Worm (Caenorhabditis elegans) whole organism, young adult: ENCODE results near the gene T01G5.8.

Experiments
- C17E4.6 ChIP-seq: fragments of 200-800 bp; sonication (Bioruptor generic); IDR thresholded peaks from 2 replicates; pipeline ENCODE4 v1.3.6; 2022; ENCODE audit warnings: missing genetic modification reagents, missing genetic modification characterization, missing compliant biosample characterization
- T26A5.8 ChIP-seq: sonication (generic microtip); optimal IDR thresholded peaks from 2 replicates; lab custom pipeline; 2016; ENCODE audit warnings: missing genetic modification characterization, missing compliant biosample characterization
- Y53G8AR.9 ChIP-seq: fragments of 200-800 bp; sonication (Bioruptor generic); conservative IDR thresholded peaks from 2 replicates; pipeline ENCODE4 v1.3.6; 2022; ENCODE audit warnings: missing genetic modification reagents, missing genetic modification characterization, missing compliant biosample characterization
- Y67H2A.10 ChIP-seq: fragments of 200-800 bp; sonication (Bioruptor generic); conservative IDR thresholded peaks from 2 replicates; pipeline ENCODE4 v1.3.6; 2022; ENCODE audit warnings: missing genetic modification reagents, missing genetic modification characterization, missing compliant biosample characterization
- ZK185.1 ChIP-seq: sonication (generic microtip); optimal IDR thresholded peaks from 2 replicates; lab custom pipeline; 2016; ENCODE audit warnings: mild to moderate bottlenecking, missing genetic modification characterization, missing compliant biosample characterization; ENCODE audit not compliant: poor library complexity, severe bottlenecking
- ama-1 ChIP-seq, 3 experiments: fragments of 150-350 bp in 1 of 3; sonication (generic microtip) in 2 of 3; optimal IDR thresholded peaks; 2 replicates each; lab custom pipeline; 2014 to 2018; ENCODE audit warnings: missing biosample characterization in 2 of 3, missing genetic modification characterization in 2 of 3, missing genetic modification reagents in 2 of 3
- attf-5 ChIP-seq: fragments of 200-800 bp; sonication (Bioruptor generic); optimal IDR thresholded peaks from 2 replicates; lab custom pipeline; 2018; ENCODE audit warnings: mild to moderate bottlenecking, missing genetic modification characterization, missing compliant biosample characterization
- ccch-3 ChIP-seq: fragments of 200-800 bp; sonication (Bioruptor generic); optimal IDR thresholded peaks from 2 replicates; lab custom pipeline; 2018; ENCODE audit warnings: mild to moderate bottlenecking, missing genetic modification characterization, missing compliant biosample characterization
- ceh-100 ChIP-seq: fragments of 200-800 bp; sonication (Bioruptor generic); IDR thresholded peaks from 2 replicates; pipeline ENCODE4 v1.3.6; 2022; ENCODE audit warnings: missing genetic modification reagents, missing genetic modification characterization, missing compliant biosample characterization
- ceh-40 ChIP-seq: fragments of 200-800 bp; sonication (Bioruptor generic); IDR thresholded peaks from 2 replicates; pipeline ENCODE4 v1.3.6; 2022; ENCODE audit warnings: missing genetic modification characterization, missing compliant biosample characterization
- ceh-58 ChIP-seq: fragments of 200-800 bp; sonication (Bioruptor generic); IDR thresholded peaks from 2 replicates; pipeline ENCODE4 v1.3.6; 2022; ENCODE audit warnings: missing genetic modification characterization, missing compliant biosample characterization
- efl-1 ChIP-seq: fragments of 150-350 bp; optimal IDR thresholded peaks from 2 replicates; lab custom pipeline; 2014; ENCODE audit warnings: missing biosample characterization, missing genetic modification reagents, missing genetic modification characterization
- egl-44 ChIP-seq: fragments of 200-800 bp; sonication (Bioruptor generic); IDR thresholded peaks from 2 replicates; pipeline ENCODE4 v1.3.6; 2022; ENCODE audit warnings: missing genetic modification reagents, missing genetic modification characterization, missing compliant biosample characterization
- ekl-4 ChIP-seq: fragments of 200-800 bp; sonication (Bioruptor generic); IDR thresholded peaks from 2 replicates; pipeline ENCODE4 v1.3.6; 2022; ENCODE audit warnings: missing genetic modification reagents, missing genetic modification characterization, missing compliant biosample characterization
- fkh-3 ChIP-seq: sonication (generic microtip); optimal IDR thresholded peaks from 2 replicates; lab custom pipeline; 2016; ENCODE audit warnings: mild to moderate bottlenecking, missing genetic modification characterization, missing compliant biosample characterization
- hrde-1 ChIP-seq: sonication (generic microtip); optimal IDR thresholded peaks from 2 replicates; lab custom pipeline; 2016; ENCODE audit warnings: missing genetic modification characterization, mild to moderate bottlenecking, missing compliant biosample characterization, moderate library complexity, missing genotype, missing genetic modification reagents, borderline replicate concordance
- hsf-1 ChIP-seq: fragments of 200-800 bp; sonication (Bioruptor generic); IDR thresholded peaks from 2 replicates; pipeline ENCODE4 v1.3.6; 2022; ENCODE audit warnings: missing genetic modification reagents, missing genetic modification characterization, missing compliant biosample characterization
- lag-1 ChIP-seq: fragments of 200-800 bp; sonication (Bioruptor generic); IDR thresholded peaks from 2 replicates; pipeline ENCODE4 v1.3.6; 2022; ENCODE audit warnings: missing genetic modification reagents, missing genetic modification characterization, missing compliant biosample characterization
- let-607 ChIP-seq, 2 experiments: fragments of 200-800 bp in 1 of 2; sonication (Bioruptor generic) in 1 of 2; sonication (generic microtip) in 1 of 2; optimal IDR thresholded peaks; 2 replicates each; lab custom pipeline; 2016 to 2018; ENCODE audit warnings: mild to moderate bottlenecking in 2 of 2, missing compliant biosample characterization in 2 of 2, missing genetic modification characterization in 2 of 2, moderate library complexity in 2 of 2, missing genotype in 1 of 2
- lin-35 ChIP-seq, 3 experiments: fragments of 150-350 bp in 2 of 3; sonication (generic microtip) in 1 of 3; optimal IDR thresholded peaks; 2 replicates each; lab custom pipeline; 2014 to 2018; ENCODE audit warnings: missing biosample characterization in 3 of 3, missing genetic modification characterization in 3 of 3, missing genetic modification reagents in 3 of 3
- lir-1 ChIP-seq: fragments of 200-800 bp; sonication (Bioruptor generic); conservative IDR thresholded peaks from 2 replicates; pipeline ENCODE4 v1.3.6; 2022; ENCODE audit warnings: missing genetic modification reagents, missing genetic modification characterization, missing compliant biosample characterization
- madf-8 ChIP-seq: fragments of 200-800 bp; sonication (Bioruptor generic); conservative IDR thresholded peaks from 2 replicates; pipeline ENCODE4 v1.3.6; 2022; ENCODE audit warnings: missing genetic modification reagents, missing genetic modification characterization, missing compliant biosample characterization
- nfya-1 ChIP-seq: sonication (generic microtip); optimal IDR thresholded peaks from 2 replicates; lab custom pipeline; 2017; ENCODE audit warnings: antibody characterized with exemption, missing compliant biosample characterization, missing genetic modification characterization, borderline replicate concordance; ENCODE audit not compliant: insufficient read depth
- rec-8 ChIP-seq, 2 experiments: sonication (generic microtip); optimal IDR thresholded peaks; 2 replicates each; lab custom pipeline; 2016; ENCODE audit warnings: mild to moderate bottlenecking in 2 of 2, missing genetic modification characterization in 2 of 2, missing genetic modification reagents in 2 of 2, missing genotype in 2 of 2, missing biosample characterization in 1 of 2, missing compliant biosample characterization in 1 of 2, moderate library complexity in 1 of 2
- repo-1 ChIP-seq: sonication (generic microtip); optimal IDR thresholded peaks from 2 replicates; lab custom pipeline; 2017; ENCODE audit warnings: mild to moderate bottlenecking, missing genetic modification characterization, missing compliant biosample characterization
- rpc-1 ChIP-seq, 2 experiments: fragments of 150-350 bp in 1 of 2; sonication (generic microtip) in 1 of 2; optimal IDR thresholded peaks; 2 replicates each; lab custom pipeline; 2014 to 2018; ENCODE audit warnings: missing biosample characterization in 1 of 2, missing genetic modification characterization in 1 of 2, missing genetic modification reagents in 1 of 2, missing genotype in 1 of 2
- sea-2 ChIP-seq: fragments of 200-800 bp; sonication (Bioruptor generic); IDR thresholded peaks from 2 replicates; pipeline ENCODE4 v1.3.6; 2022; ENCODE audit warnings: missing genetic modification characterization, missing compliant biosample characterization
- snpc-3.4 ChIP-seq: sonication (generic microtip); optimal IDR thresholded peaks from 2 replicates; lab custom pipeline; 2017; ENCODE audit warnings: missing genetic modification characterization, mild to moderate bottlenecking, missing compliant biosample characterization, antibody characterized with exemption, moderate library complexity, missing genotype, missing genetic modification reagents
- tbp1 ChIP-seq: fragments of 200-800 bp; sonication (Bioruptor generic); optimal IDR thresholded peaks from 2 replicates; lab custom pipeline; 2018; ENCODE audit warnings: mild to moderate bottlenecking, missing genetic modification characterization, missing compliant biosample characterization
- ztf-28 ChIP-seq: fragments of 200-800 bp; sonication (Bioruptor generic); IDR thresholded peaks from 2 replicates; pipeline ENCODE4 v1.3.6; 2022; ENCODE audit warnings: missing genetic modification reagents, missing genetic modification characterization, missing compliant biosample characterization

T01G5.8 gene

ce11 chrV:15127413-15127812 is 11.3 kb downstream of the T01G5.8 start, which contains the start of gene srj-27:
TSS of gene srj-27 (minus strand) at chrV:15127513.
- TF ChIP-seq efl-1 (GFP tag; lab: Kevin White, UChicago): no peak
- TF ChIP-seq ZK185.1 (tag; lab: Kevin White, UChicago): no peak
- no peak for TF ChIP-seq nfya-1 (tag; lab: Kevin White, UChicago)
- no peak for TF ChIP-seq lin-35 (GFP tag; optimal IDR thresholded peaks at IDR 0.05; lab: Kevin White, UChicago)
- TF ChIP-seq ccch-3: no peak
- no peak for TF ChIP-seq ceh-100
- TF ChIP-seq hrde-1 (tag; lab: Kevin White, UChicago): no peak
- no peak for TF ChIP-seq ceh-40 (GFP tag; lab: Robert Waterston, UW)
- TF ChIP-seq sea-2: no peak

ce11 chrV:15127955-15128354 is 11.9 kb downstream of the T01G5.8 start, which contains the start of gene srr-7:
TSS of gene srr-7 (plus strand) at chrV:15128255.
- TF ChIP-seq rec-8 (tag; optimal IDR thresholded peaks at IDR 0.05; lab: Kevin White, UChicago) (no peak), ztf-28 (GFP tag; lab: Robert Waterston, UW) (no peak), snpc-3.4 (no peak), ZK185.1 (tag; lab: Kevin White, UChicago) (no peak)

ce11 chrV:15132423-15132822 is 16.4 kb downstream of the T01G5.8 start, which contains the start of gene str-171:
TSS of gene str-171 (minus strand) at chrV:15132523.
- TF ChIP-seq Y53G8AR.9 (GFP tag; lab: Robert Waterston, UW) (no peak), tbp1 (GFP tag; lab: Kevin White, UChicago) (no peak), let-607 (tag; optimal IDR thresholded peaks at IDR 0.05; lab: Kevin White, UChicago) (no peak), nfya-1 (tag; lab: Kevin White, UChicago) (no peak), lir-1 (GFP tag; lab: Robert Waterston, UW) (no peak), ccch-3 (no peak), repo-1 (tag; lab: Kevin White, UChicago) (no peak), ama-1 (optimal IDR thresholded peaks at IDR 0.05; lab: Kevin White, UChicago) (no peak), ama-1 (GFP tag; optimal IDR thresholded peaks at IDR 0.05; lab: Kevin White, UChicago) (no peak), C17E4.6 (GFP tag; lab: Robert Waterston, UW) (no peak), egl-44 (no peak), ceh-40 (GFP tag; lab: Robert Waterston, UW) (no peak), Y67H2A.10 (GFP tag; lab: Robert Waterston, UW) (no peak), attf-5 (no peak), rpc-1 (optimal IDR thresholded peaks at IDR 0.05; lab: Kevin White, UChicago) (no peak), rpc-1 (tag; optimal IDR thresholded peaks at IDR 0.05; lab: Kevin White, UChicago) (no peak), ekl-4 (GFP tag; lab: Robert Waterston, UW) (no peak), fkh-3 (tag; lab: Kevin White, UChicago) (no peak)

- TF ChIP-seq ztf-28 (GFP tag; lab: Robert Waterston, UW) (no peak), lin-35 (GFP tag; optimal IDR thresholded peaks at IDR 0.05; lab: Kevin White, UChicago) (no peak), hsf-1 (GFP tag; lab: Robert Waterston, UW) (0 out of 2 replicates have a peak, but pooled peaks have one; percentile 18), T26A5.8 (tag; lab: Kevin White, UChicago) (no peak), madf-8 (GFP tag; lab: Robert Waterston, UW) (no peak), lag-1 (GFP tag; lab: Robert Waterston, UW) (no peak), ceh-58 (GFP tag; lab: Robert Waterston, UW) (no peak)
- TF ChIP-seq, all 124 proteins: peak for 1
Observed at ce11 chrV:15133812-15134211, 17.7 kb downstream of the T01G5.8 start.
